Fruit fly (Drosophila melanogaster): ENCODE data around the gene Prim1.

The Prim1 gene

DNA sequence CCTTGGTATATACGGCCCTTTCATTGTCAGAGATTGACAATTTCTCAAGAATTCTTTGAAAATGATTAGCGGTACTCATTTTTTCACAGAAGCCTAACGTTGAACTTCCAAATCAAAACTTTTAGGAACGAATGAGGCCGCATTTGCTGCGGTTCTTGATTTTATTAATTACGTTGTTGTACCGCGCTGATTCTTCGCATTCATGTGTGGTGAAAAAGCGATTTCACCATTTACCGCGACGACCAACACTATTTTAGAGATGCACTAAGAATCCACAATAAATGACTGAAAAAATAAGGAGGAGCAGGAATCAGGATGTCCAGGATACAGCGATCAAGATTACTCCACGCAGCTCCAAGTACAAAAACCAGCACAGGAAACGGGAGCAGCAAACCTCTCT, 36.2 kb upstream of the Prim1 start, which contains the start of the genes CG7194 and Sbp2:
TSS of gene CG7194 (minus strand) at position 148 of the 400 bp plus-strand sequence.
TSS of gene Sbp2 (plus strand) at position 246 of the 400 bp plus-strand sequence.
- TF ChIP-seq Myc (optimal IDR thresholded peaks at IDR 0.05) = peak; percentile 27
- TF ChIP-seq psq (GFP tag; optimal IDR thresholded peaks at IDR 0.05) = peak; percentile 7
- TF ChIP-seq dsf (GFP tag; optimal IDR thresholded peaks at IDR 0.05; ENCODE audit: borderline replicate concordance) = no peak
- peak; percentile 12 for TF ChIP-seq rgr (GFP tag; optimal IDR thresholded peaks at IDR 0.05)

DNA sequence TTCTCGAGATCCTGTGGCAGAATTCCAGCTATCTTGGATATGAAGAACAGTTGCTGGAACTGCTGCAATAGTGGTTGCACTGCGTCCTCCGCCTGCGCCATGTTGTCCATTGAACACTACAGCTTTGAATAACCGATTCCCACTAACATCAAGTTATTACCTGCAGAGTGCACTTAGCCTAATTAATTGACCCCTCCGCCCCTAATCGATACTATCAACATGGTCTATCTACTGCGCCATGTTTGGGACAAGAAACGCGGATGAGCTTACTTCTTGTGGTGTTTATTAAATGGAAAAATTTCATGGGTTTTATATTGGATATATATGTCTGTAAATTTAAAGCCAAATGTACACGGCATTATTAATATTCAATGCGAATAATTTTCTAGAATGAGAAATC, 33.2 kb upstream of the Prim1 start, which contains the start of gene Gr66a:
TSS of gene Gr66a (minus strand) at position 101 of the 400 bp plus-strand sequence.
- no peak for TF ChIP-seq Rel (GFP tag; optimal IDR thresholded peaks at IDR 0.05)
- TF ChIP-seq Rel (tag; optimal IDR thresholded peaks at IDR 0.05) = no peak

DNA sequence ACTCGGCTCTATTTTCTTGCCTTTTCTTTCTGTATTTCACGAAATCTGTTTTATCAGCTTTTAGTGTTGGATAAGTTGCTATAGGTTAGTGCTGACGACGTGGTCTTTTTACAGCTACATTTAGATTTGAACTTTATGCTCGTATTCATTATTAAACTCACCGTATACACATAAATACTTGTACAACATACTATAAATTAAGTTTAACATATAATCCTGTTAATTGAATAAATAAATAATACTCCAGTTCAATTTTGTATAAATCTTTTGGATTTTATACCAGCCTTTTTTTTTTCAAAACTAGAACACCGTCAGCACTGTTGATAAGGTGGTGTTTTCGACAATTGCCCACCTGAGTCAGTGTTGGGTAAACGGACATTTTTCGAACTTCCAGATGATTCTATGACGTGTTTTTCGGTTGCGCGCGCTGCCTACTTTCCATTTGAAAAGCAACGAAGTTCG, 31.2 kb upstream of the Prim1 start, which contains the start of gene BI-1:
TSS of gene BI-1 (minus strand) at position 51 of the 462 bp plus-strand sequence.
- TF ChIP-seq br (GFP tag; optimal IDR thresholded peaks at IDR 0.05) = peak; percentile 69
- no peak for TF ChIP-seq CrebA (GFP tag; optimal IDR thresholded peaks at IDR 0.05; ENCODE audit: borderline replicate concordance)
- no peak for TF ChIP-seq pan (optimal IDR thresholded peaks at IDR 0.05)
- TF ChIP-seq ey (GFP tag; optimal IDR thresholded peaks at IDR 0.05) = peak; percentile 25
- TF ChIP-seq lola (GFP tag; optimal IDR thresholded peaks at IDR 0.05) = no peak
- peak; percentile 68 for TF ChIP-seq Hnf4 (GFP tag; optimal IDR thresholded peaks at IDR 0.05)
- TF ChIP-seq Jra (GFP tag; optimal IDR thresholded peaks at IDR 0.05) = peak; percentile 63
- peak; percentile 21 for TF ChIP-seq dsf (GFP tag; optimal IDR thresholded peaks at IDR 0.05; ENCODE audit: borderline replicate concordance)
- peak; percentile 79 for TF ChIP-seq HLH106 (tag; optimal IDR thresholded peaks at IDR 0.05)
- no peak for TF ChIP-seq tai (GFP tag; optimal IDR thresholded peaks at IDR 0.05)
- peak; percentile 7 for TF ChIP-seq sage (GFP tag; optimal IDR thresholded peaks at IDR 0.05)
- no peak for TF ChIP-seq Dfd (GFP tag; optimal IDR thresholded peaks at IDR 0.05)
- peak; percentile 79 for TF ChIP-seq Sp1 (GFP tag; optimal IDR thresholded peaks at IDR 0.05)
- peak in 1 of 2 experiments; percentile 83 for TF ChIP-seq foxo (GFP tag; optimal IDR thresholded peaks at IDR 0.05)
- peak; percentile 69 for TF ChIP-seq CG9705 (GFP tag; optimal IDR thresholded peaks at IDR 0.05)
- TF ChIP-seq fru (GFP tag; optimal IDR thresholded peaks at IDR 0.05) = peak; percentile 84
- TF ChIP-seq Dif (GFP tag; optimal IDR thresholded peaks at IDR 0.05; ENCODE audit: partially characterized antibody) = no peak
- TF ChIP-seq Rel (GFP tag; optimal IDR thresholded peaks at IDR 0.05) = no peak
- TF ChIP-seq Rel (tag; optimal IDR thresholded peaks at IDR 0.05) = peak; percentile 56
- TF ChIP-seq CG32264 (GFP tag; optimal IDR thresholded peaks at IDR 0.05) = no peak
- TF ChIP-seq Hr83 (GFP tag; optimal IDR thresholded peaks at IDR 0.05; ENCODE audit: poor library complexity, severe bottlenecking) = no peak
- peak; percentile 29 for TF ChIP-seq sv (GFP tag; optimal IDR thresholded peaks at IDR 0.05)
- TF ChIP-seq rgr (GFP tag; optimal IDR thresholded peaks at IDR 0.05) = peak; percentile 78
- TF ChIP-seq psq (GFP tag; optimal IDR thresholded peaks at IDR 0.05) = peak; percentile 75
- TF ChIP-seq OdsH (GFP tag; optimal IDR thresholded peaks at IDR 0.05) = peak; percentile 44
- TF ChIP-seq N (GFP tag; optimal IDR thresholded peaks at IDR 0.05) = no peak
- TF ChIP-seq h (GFP tag; optimal IDR thresholded peaks at IDR 0.05) = peak; percentile 80
- TF ChIP-seq woc (GFP tag; optimal IDR thresholded peaks at IDR 0.05) = peak; percentile 86
- peak; percentile 64 for TF ChIP-seq brk (GFP tag; optimal IDR thresholded peaks at IDR 0.05)
- TF ChIP-seq dl (GFP tag; optimal IDR thresholded peaks at IDR 0.05; ENCODE audit: insufficient read depth in 1 of 2, partially characterized antibody in 2 of 2) = no peak
- peak; percentile 99 for TF ChIP-seq Myc (optimal IDR thresholded peaks at IDR 0.05)

DNA sequence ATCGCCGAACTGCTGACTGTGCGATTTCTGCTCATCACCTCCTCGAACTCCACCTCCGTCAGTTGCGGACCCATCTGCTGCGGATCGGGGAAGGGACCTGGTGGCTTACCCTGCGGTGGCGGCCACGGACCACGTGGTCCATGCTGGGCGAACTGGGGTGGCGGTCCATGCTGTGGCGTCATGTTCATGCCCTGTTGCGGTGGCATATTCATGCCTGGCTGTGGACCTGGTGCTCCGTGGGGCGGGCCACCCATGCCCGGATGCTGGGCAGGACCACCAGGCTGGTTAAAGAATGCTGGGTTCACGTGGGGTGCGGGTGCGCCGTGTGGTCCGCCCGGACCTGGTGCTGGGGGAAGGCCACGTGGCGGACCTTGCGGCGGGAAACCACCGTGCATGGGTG, 27.8 kb upstream of the Prim1 start:
- TF ChIP-seq woc (GFP tag; optimal IDR thresholded peaks at IDR 0.05) (no peak), dmrt93B (GFP tag; optimal IDR thresholded peaks at IDR 0.05) (no peak), usp (GFP tag; optimal IDR thresholded peaks at IDR 0.05) (no peak), Hr83 (GFP tag; optimal IDR thresholded peaks at IDR 0.05; ENCODE audit: poor library complexity, severe bottlenecking) (no peak), Myc (optimal IDR thresholded peaks at IDR 0.05) (no peak), Vsx2 (GFP tag; optimal IDR thresholded peaks at IDR 0.05; ENCODE audit: partially characterized antibody) (no peak), OdsH (GFP tag; optimal IDR thresholded peaks at IDR 0.05) (no peak), fru (GFP tag; optimal IDR thresholded peaks at IDR 0.05) (no peak), CG32264 (GFP tag; optimal IDR thresholded peaks at IDR 0.05) (no peak), CrebA (GFP tag; optimal IDR thresholded peaks at IDR 0.05; ENCODE audit: borderline replicate concordance) (no peak), CG9705 (GFP tag; optimal IDR thresholded peaks at IDR 0.05) (no peak), foxo (GFP tag; optimal IDR thresholded peaks at IDR 0.05) (no peak), Hnf4 (GFP tag; optimal IDR thresholded peaks at IDR 0.05) (no peak), jim (GFP tag; optimal IDR thresholded peaks at IDR 0.05) (no peak), rgr (GFP tag; optimal IDR thresholded peaks at IDR 0.05) (no peak), Dfd (GFP tag; optimal IDR thresholded peaks at IDR 0.05) (no peak)
